Worm (Caenorhabditis elegans) whole organism, L1 larva: ENCODE measurements around the gene T19D7.5.
A peak's percentile ranks its signal among the peaks of the same experiment; 100 is the strongest.

Experiments
- C16A3.4 ChIP-seq: fragments of 150-350 bp; optimal IDR thresholded peaks from 2 replicates; lab custom pipeline; 2014; ENCODE audit warnings: missing biosample characterization, missing genetic modification characterization
- F16B12.6 ChIP-seq: fragments of 150-350 bp; optimal IDR thresholded peaks from 2 replicates; lab custom pipeline; 2014; ENCODE audit warnings: missing biosample characterization, missing genetic modification characterization
- Y116A8C.19 ChIP-seq: sonication (generic microtip); optimal IDR thresholded peaks from 2 replicates; lab custom pipeline; 2016; ENCODE audit warnings: missing compliant biosample characterization, missing genetic modification characterization, borderline replicate concordance
- aha-1 ChIP-seq: fragments of 150-350 bp; optimal IDR thresholded peaks from 2 replicates; lab custom pipeline; 2014; ENCODE audit warnings: missing biosample characterization, missing genetic modification characterization
- alr-1 ChIP-seq: fragments of 200-800 bp; sonication (Bioruptor generic); optimal IDR thresholded peaks from 2 replicates; lab custom pipeline; 2018; ENCODE audit warnings: borderline replicate concordance, mild to moderate bottlenecking, missing genetic modification characterization, missing compliant biosample characterization
- ama-1 ChIP-seq: fragments of 150-350 bp; optimal IDR thresholded peaks from 2 replicates; lab custom pipeline; 2014
- blmp-1 ChIP-seq: fragments of 150-350 bp; optimal IDR thresholded peaks from 2 replicates; lab custom pipeline; 2014; ENCODE audit warnings: missing biosample characterization, missing genetic modification characterization
- ceh-63 ChIP-seq: fragments of 200-800 bp; sonication (Bioruptor generic); optimal IDR thresholded peaks from 2 replicates; lab custom pipeline; 2018; ENCODE audit warnings: mild to moderate bottlenecking, missing genetic modification characterization, missing compliant biosample characterization
- ceh-8 ChIP-seq: fragments of 200-800 bp; sonication (Bioruptor generic); optimal IDR thresholded peaks from 2 replicates; lab custom pipeline; 2018; ENCODE audit warnings: mild to moderate bottlenecking, missing genetic modification characterization, moderate library complexity, missing compliant biosample characterization
- ceh-82 ChIP-seq, 3 experiments: fragments of 150-350 bp in 1 of 3; sonication (generic microtip) in 2 of 3; optimal IDR thresholded peaks; 2 replicates each; lab custom pipeline; 2014 to 2017; ENCODE audit warnings: missing biosample characterization in 3 of 3, missing genetic modification characterization in 3 of 3
- ces-1 ChIP-seq: fragments of 150-350 bp; optimal IDR thresholded peaks from 2 replicates; lab custom pipeline; 2014; ENCODE audit warnings: missing biosample characterization, missing genetic modification reagents, missing genetic modification characterization
- efl-1 ChIP-seq, 4 experiments: fragments of 150-350 bp; optimal IDR thresholded peaks in 3 of 4; peaks in 1 of 4; 1 replicate in 1 of 4; 2 replicates in 3 of 4; lab custom pipeline; 2014; ENCODE audit warnings: missing biosample characterization in 2 of 4, missing genetic modification characterization in 2 of 4, missing genetic modification reagents in 2 of 4
- efl-3 ChIP-seq: fragments of 200-800 bp; sonication (Bioruptor generic); optimal IDR thresholded peaks from 2 replicates; lab custom pipeline; 2018; ENCODE audit warnings: mild to moderate bottlenecking, missing genetic modification characterization, missing compliant biosample characterization
- egl-13 ChIP-seq: sonication (generic microtip); optimal IDR thresholded peaks from 2 replicates; lab custom pipeline; 2016; ENCODE audit warnings: missing genotype, missing genetic modification reagents, missing genetic modification characterization, missing compliant biosample characterization
- elt-2 ChIP-seq: sonication (generic microtip); optimal IDR thresholded peaks from 2 replicates; lab custom pipeline; 2016; ENCODE audit warnings: missing genetic modification characterization, mild to moderate bottlenecking, inconsistent platforms, missing compliant biosample characterization, missing genetic modification reagents
- elt-3 ChIP-seq, 6 experiments: fragments of 150-350 bp in 1 of 6; sonication (generic microtip); optimal IDR thresholded peaks; 2 replicates each; lab custom pipeline; 2017 to 2018; ENCODE audit warnings: missing biosample characterization in 6 of 6, missing genetic modification characterization in 6 of 6, inconsistent platforms in 1 of 6
- ets-5 ChIP-seq: fragments of 200-800 bp; sonication (Bioruptor generic); IDR thresholded peaks from 2 replicates; pipeline ENCODE4 v1.3.6; 2022; ENCODE audit warnings: missing genetic modification characterization, missing compliant biosample characterization
- fkh-4 ChIP-seq: sonication (generic microtip); optimal IDR thresholded peaks from 2 replicates; lab custom pipeline; 2016; ENCODE audit warnings: missing compliant biosample characterization, missing genetic modification characterization, borderline replicate concordance
- fkh-8 ChIP-seq: sonication (generic microtip); optimal IDR thresholded peaks from 2 replicates; lab custom pipeline; 2016; ENCODE audit warnings: mild to moderate bottlenecking, missing genetic modification characterization, missing compliant biosample characterization
- fos-1 ChIP-seq: fragments of 150-350 bp; optimal IDR thresholded peaks from 2 replicates; lab custom pipeline; 2014; ENCODE audit warnings: missing biosample characterization, missing genetic modification characterization
- grh-1 ChIP-seq: fragments of 200-800 bp; sonication (Bioruptor generic); IDR thresholded peaks from 2 replicates; pipeline ENCODE4 v1.3.6; 2022; ENCODE audit warnings: missing genetic modification reagents, missing genetic modification characterization, missing compliant biosample characterization
- hlh-4 ChIP-seq: sonication (generic microtip); optimal IDR thresholded peaks from 2 replicates; lab custom pipeline; 2016; ENCODE audit warnings: mild to moderate bottlenecking, missing genetic modification characterization, missing compliant biosample characterization
- isw-1 ChIP-seq: fragments of 200-800 bp; sonication (Bioruptor generic); IDR thresholded peaks from 2 replicates; pipeline ENCODE4 v1.3.6; 2022; ENCODE audit warnings: missing genetic modification characterization, missing compliant biosample characterization
- jun-1 ChIP-seq: fragments of 150-350 bp; optimal IDR thresholded peaks from 2 replicates; lab custom pipeline; 2014; ENCODE audit warnings: missing biosample characterization, missing genetic modification reagents, missing genetic modification characterization
- lin-13 ChIP-seq: fragments of 150-350 bp; optimal IDR thresholded peaks from 2 replicates; lab custom pipeline; 2014; ENCODE audit warnings: missing biosample characterization, missing genetic modification reagents, missing genetic modification characterization
- lin-15B ChIP-seq: fragments of 150-350 bp; sonication (generic microtip); optimal IDR thresholded peaks from 3 replicates; lab custom pipeline; 2014; ENCODE audit warnings: missing biosample characterization, missing genetic modification characterization
- lin-35 ChIP-seq, 2 experiments: fragments of 150-350 bp; optimal IDR thresholded peaks; 2 replicates each; lab custom pipeline; 2014; ENCODE audit warnings: missing biosample characterization in 2 of 2, missing genetic modification characterization in 2 of 2, missing genetic modification reagents in 2 of 2
- lsy-2 ChIP-seq, 2 experiments: fragments of 150-350 bp; optimal IDR thresholded peaks; 2 replicates each; lab custom pipeline; 2014; ENCODE audit warnings: missing biosample characterization in 2 of 2, missing genetic modification characterization in 2 of 2
- mdl-1 ChIP-seq, 2 experiments: fragments of 150-350 bp; optimal IDR thresholded peaks; 2 replicates each; lab custom pipeline; 2014 to 2017; ENCODE audit warnings: missing biosample characterization in 2 of 2, missing genetic modification characterization in 2 of 2, inconsistent platforms in 1 of 2
- mef-2 ChIP-seq: fragments of 150-350 bp; optimal IDR thresholded peaks from 2 replicates; lab custom pipeline; 2014; ENCODE audit warnings: missing biosample characterization, missing genetic modification characterization
- nhr-12 ChIP-seq: sonication (generic microtip); optimal IDR thresholded peaks from 2 replicates; lab custom pipeline; 2017; ENCODE audit warnings: missing biosample characterization, missing genetic modification characterization
- nhr-20 ChIP-seq: sonication (generic microtip); optimal IDR thresholded peaks from 2 replicates; lab custom pipeline; 2016; ENCODE audit warnings: mild to moderate bottlenecking, missing genetic modification characterization, missing compliant biosample characterization
- nhr-237 ChIP-seq: fragments of 150-350 bp; optimal IDR thresholded peaks from 2 replicates; lab custom pipeline; 2014; ENCODE audit warnings: missing biosample characterization, missing genetic modification characterization
- nhr-77 ChIP-seq: fragments of 150-350 bp; optimal IDR thresholded peaks from 2 replicates; lab custom pipeline; 2014; ENCODE audit warnings: missing biosample characterization, missing genetic modification characterization
- nhr-84 ChIP-seq: sonication (generic microtip); optimal IDR thresholded peaks from 2 replicates; lab custom pipeline; 2017; ENCODE audit warnings: missing biosample characterization, missing genetic modification characterization
- pag-3 ChIP-seq: sonication (generic microtip); optimal IDR thresholded peaks from 2 replicates; lab custom pipeline; 2017; ENCODE audit warnings: missing genetic modification characterization, mild to moderate bottlenecking, missing compliant biosample characterization, antibody characterized with exemption, borderline replicate concordance; ENCODE audit not compliant: insufficient read depth
- pqm-1 ChIP-seq: sonication (generic microtip); optimal IDR thresholded peaks from 3 replicates; lab custom pipeline; 2017; ENCODE audit warnings: missing biosample characterization, missing genetic modification characterization
- rnt-1 ChIP-seq: sonication (generic microtip); optimal IDR thresholded peaks from 2 replicates; lab custom pipeline; 2016; ENCODE audit warnings: mild to moderate bottlenecking, missing genetic modification characterization, moderate library complexity, missing compliant biosample characterization
- skn-1 ChIP-seq: fragments of 150-350 bp; optimal IDR thresholded peaks from 2 replicates; lab custom pipeline; 2014; ENCODE audit warnings: missing biosample characterization, missing genetic modification characterization
- tbx-2 ChIP-seq: sonication (generic microtip); optimal IDR thresholded peaks from 2 replicates; lab custom pipeline; 2016; ENCODE audit warnings: missing genetic modification characterization, missing compliant biosample characterization
- tlp-1 ChIP-seq: fragments of 150-350 bp; optimal IDR thresholded peaks from 2 replicates; lab custom pipeline; 2014; ENCODE audit warnings: missing biosample characterization, missing genetic modification characterization
- unc-130 ChIP-seq: fragments of 150-350 bp; optimal IDR thresholded peaks from 2 replicates; lab custom pipeline; 2017; ENCODE audit warnings: missing biosample characterization, missing genetic modification characterization, inconsistent platforms
- unc-30 ChIP-seq: sonication (generic microtip); optimal IDR thresholded peaks from 2 replicates; lab custom pipeline; 2017; ENCODE audit warnings: missing biosample characterization, missing genetic modification characterization
- xbp-1 ChIP-seq: sonication (generic microtip); optimal IDR thresholded peaks from 2 replicates; lab custom pipeline; 2016; ENCODE audit warnings: missing genetic modification characterization, missing compliant biosample characterization
- zag-1 ChIP-seq: fragments of 150-350 bp; optimal IDR thresholded peaks from 2 replicates; lab custom pipeline; 2014; ENCODE audit warnings: missing biosample characterization, missing genetic modification characterization
- zip-4 ChIP-seq: fragments of 200-800 bp; sonication (Bioruptor generic); optimal IDR thresholded peaks from 2 replicates; lab custom pipeline; 2018; ENCODE audit warnings: mild to moderate bottlenecking, missing genetic modification characterization, moderate library complexity, missing compliant biosample characterization

Gene T19D7.5

ce11 chrX:661727-662330, 4.2 kb downstream of the T19D7.5 start, which contains the start of gene rund-1 (continued):
- TF ChIP-seq egl-13: peak; percentile 68
- TF ChIP-seq isw-1 (GFP tag; lab: Robert Waterston, UW): peak; percentile 31
- no peak for TF ChIP-seq elt-2 (tag; lab: Kevin White, UChicago)
- TF ChIP-seq hlh-4 (tag; lab: Kevin White, UChicago): no peak
- peak; percentile 98 for TF ChIP-seq fkh-8 (tag; lab: Kevin White, UChicago)
- no peak for TF ChIP-seq Y116A8C.19
- no peak for TF ChIP-seq efl-3 (GFP tag; lab: Kevin White, UChicago)
- TF ChIP-seq alr-1: no peak
- peak; percentile 50 for TF ChIP-seq nhr-20 (tag; lab: Kevin White, UChicago)
- TF ChIP-seq rnt-1: no peak
- no peak for TF ChIP-seq pag-3 (tag; lab: Kevin White, UChicago)
- TF ChIP-seq ces-1 (GFP tag; lab: Kevin White, UChicago): no peak
- TF ChIP-seq nhr-12 (tag; lab: Kevin White, UChicago): no peak
- TF ChIP-seq jun-1 (tag; lab: Kevin White, UChicago): peak; percentile 19
- TF ChIP-seq ceh-8 (GFP tag; lab: Kevin White, UChicago): peak; percentile 7
- peak; percentile 53 for TF ChIP-seq tbx-2 (tag; lab: Kevin White, UChicago)
- TF ChIP-seq nhr-237 (tag; lab: Kevin White, UChicago): no peak
- TF ChIP-seq xbp-1: peak; percentile 41
- no peak for TF ChIP-seq zip-4 (GFP tag; lab: Kevin White, UChicago)
- no peak for TF ChIP-seq lin-15B (tag; lab: Kevin White, UChicago)
- no peak for TF ChIP-seq ceh-63
- peak; percentile 43 for TF ChIP-seq mef-2 (tag; lab: Kevin White, UChicago)
- peak; percentile 36 for TF ChIP-seq zag-1 (tag; lab: Kevin White, UChicago)
- TF ChIP-seq aha-1 (tag; lab: Kevin White, UChicago): no peak
- TF ChIP-seq C16A3.4: no peak
- no peak for TF ChIP-seq blmp-1 (tag; lab: Kevin White, UChicago)
- no peak for TF ChIP-seq F16B12.6
- no peak for TF ChIP-seq fkh-4 (tag; lab: Kevin White, UChicago)
- peak; percentile 33 for TF ChIP-seq nhr-77 (tag; lab: Kevin White, UChicago)
- peak; percentile 50 to 51 for TF ChIP-seq lsy-2 (tag; optimal IDR thresholded peaks at IDR 0.05; lab: Kevin White, UChicago)
- no peak for TF ChIP-seq nhr-84 (tag; lab: Kevin White, UChicago)

ce11 chrX:655884-656283, 10.1 kb downstream of the T19D7.5 start, which contains the start of gene lpr-7:
lpr-7 (plus strand) TSS chrX:656184.
- no peak for TF ChIP-seq grh-1

- TF ChIP-seq fos-1 (no peak), tlp-1 (tag; lab: Kevin White, UChicago) (no peak), lin-13 (GFP tag; lab: Kevin White, UChicago) (no peak)
These were observed 11.2 kb downstream of the T19D7.5 start, which contains the start of gene ifc-2 for ce11 chrX:654804-655203. ifc-2 (minus strand) TSS chrX:654904.

- TF ChIP-seq unc-130 (tag; lab: Kevin White, UChicago): no peak
- no peak for TF ChIP-seq ama-1 (lab: Kevin White, UChicago)
- TF ChIP-seq ceh-82 (tag; optimal IDR thresholded peaks at IDR 0.05; lab: Kevin White, UChicago): no peak
- TF ChIP-seq ets-5: no peak
- no peak for TF ChIP-seq efl-1 (optimal IDR thresholded peaks at IDR 0.05; lab: Kevin White, UChicago)
- peak in 1 of 2 experiments; percentile 79 for TF ChIP-seq efl-1 (GFP tag; optimal IDR thresholded peaks at IDR 0.05 in 1 of 2; lab: Kevin White, UChicago)
- TF ChIP-seq pag-3 (tag; lab: Kevin White, UChicago): no peak
- peak; percentile 42 for TF ChIP-seq elt-2 (tag; lab: Kevin White, UChicago)
- TF ChIP-seq elt-3 (tag; optimal IDR thresholded peaks at IDR 0.05; lab: Kevin White, UChicago): no peak
- TF ChIP-seq pqm-1: no peak
- TF ChIP-seq tlp-1 (tag; lab: Kevin White, UChicago): no peak
- TF ChIP-seq lin-35 (GFP tag; optimal IDR thresholded peaks at IDR 0.05; lab: Kevin White, UChicago): peak in 1 of 2 experiments; percentile 24
- no peak for TF ChIP-seq skn-1 (tag; lab: Kevin White, UChicago)
- TF ChIP-seq ceh-63: no peak
- TF ChIP-seq mdl-1 (tag; optimal IDR thresholded peaks at IDR 0.05; lab: Kevin White, UChicago): no peak
- no peak for TF ChIP-seq alr-1
- no peak for TF ChIP-seq nhr-84 (tag; lab: Kevin White, UChicago)
- TF ChIP-seq unc-30: no peak
These were observed 14.4 kb downstream of the T19D7.5 start for ce11 chrX:651616-652015.
